Worm (Caenorhabditis elegans) whole organism, L2 larva: ENCODE measurements around the gene pqn-16.

Experiments used
- R02D3.7 ChIP-seq: fragments of 150-350 bp; optimal IDR thresholded peaks from 2 replicates; lab custom pipeline; 2014; ENCODE audit warnings: missing biosample characterization, missing genetic modification characterization
- blmp-1 ChIP-seq: sonication (generic microtip); optimal IDR thresholded peaks from 2 replicates; lab custom pipeline; 2017; ENCODE audit warnings: missing genetic modification characterization, mild to moderate bottlenecking, missing compliant biosample characterization, antibody characterized with exemption, moderate library complexity; ENCODE audit not compliant: insufficient read depth
- ceh-82 ChIP-seq: fragments of 150-350 bp; optimal IDR thresholded peaks from 2 replicates; lab custom pipeline; 2014; ENCODE audit warnings: missing biosample characterization, missing genetic modification characterization
- elt-1 ChIP-seq: fragments of 150-350 bp; optimal IDR thresholded peaks from 2 replicates; lab custom pipeline; 2014; ENCODE audit warnings: missing biosample characterization, missing genetic modification characterization
- lin-39 ChIP-seq: fragments of 150-350 bp; optimal IDR thresholded peaks from 2 replicates; lab custom pipeline; 2014; ENCODE audit warnings: missing biosample characterization, missing genetic modification reagents, missing genetic modification characterization
- nhr-11 ChIP-seq: fragments of 150-350 bp; optimal IDR thresholded peaks from 2 replicates; lab custom pipeline; 2014; ENCODE audit warnings: missing biosample characterization, missing genetic modification characterization
- nhr-23 ChIP-seq: fragments of 150-350 bp; optimal IDR thresholded peaks from 2 replicates; lab custom pipeline; 2014; ENCODE audit warnings: missing biosample characterization, missing genetic modification reagents, missing genetic modification characterization
- nhr-237 ChIP-seq: fragments of 150-350 bp; optimal IDR thresholded peaks from 2 replicates; lab custom pipeline; 2014; ENCODE audit warnings: missing biosample characterization, missing genetic modification characterization
- skn-1 ChIP-seq: sonication (generic microtip); optimal IDR thresholded peaks from 2 replicates; lab custom pipeline; 2017; ENCODE audit warnings: missing biosample characterization, missing genetic modification characterization
- ztf-4 ChIP-seq: fragments of 150-350 bp; optimal IDR thresholded peaks from 2 replicates; lab custom pipeline; 2014; ENCODE audit warnings: missing biosample characterization, missing genetic modification characterization

- TF ChIP-seq ztf-4 (tag; lab: Kevin White, UChicago): no peak
- no peak for TF ChIP-seq blmp-1 (tag; lab: Kevin White, UChicago)
- no peak for TF ChIP-seq skn-1 (tag; lab: Kevin White, UChicago)
- TF ChIP-seq elt-1 (tag; lab: Kevin White, UChicago): no peak
- TF ChIP-seq ceh-82: no peak
- TF ChIP-seq nhr-237 (tag; lab: Kevin White, UChicago): no peak
- no peak for TF ChIP-seq nhr-23 (tag; lab: Kevin White, UChicago)
- TF ChIP-seq nhr-11 (tag; lab: Kevin White, UChicago): no peak
- TF ChIP-seq R02D3.7 (tag; lab: Kevin White, UChicago): no peak
- TF ChIP-seq lin-39 (tag; lab: Kevin White, UChicago): no peak
These were observed 43.3 kb downstream of the pqn-16 start, which contains the start of gene pacs-1 for ce11 chrV:9217158-9217557.
